Fruit fly (Drosophila melanogaster) whole organism, prepupa: ENCODE results near the gene Uch.
A peak's percentile ranks its signal among the peaks of the same experiment; 100 is the strongest.

Experiments used
- Blimp-1 ChIP-seq: fragments of 200-800 bp; sonication (Bioruptor generic); optimal IDR thresholded peaks from 3 replicates; lab custom pipeline; 2017; ENCODE audit warnings: missing biosample characterization, missing genetic modification characterization, mild to moderate bottlenecking, moderate library complexity, missing genetic modification reagents
- CG10631 ChIP-seq: fragments of 200-800 bp; sonication (Bioruptor generic); optimal IDR thresholded peaks from 2 replicates; lab custom pipeline; 2016; ENCODE audit warnings: missing biosample characterization, missing genetic modification characterization
- CG10669 ChIP-seq: fragments of 200-800 bp; sonication (Bioruptor generic); optimal IDR thresholded peaks from 3 replicates; lab custom pipeline; 2018; ENCODE audit warnings: missing biosample characterization, mild to moderate bottlenecking, missing genetic modification characterization, moderate library complexity
- CG11294 ChIP-seq: fragments of 200-800 bp; sonication (Bioruptor generic); IDR thresholded peaks from 2 replicates; pipeline ENCODE4 v1.3.6; 2022; ENCODE audit warnings: missing biosample characterization, missing genetic modification characterization
- CG11762 ChIP-seq: fragments of 200-800 bp; sonication (Bioruptor generic); optimal IDR thresholded peaks from 3 replicates; lab custom pipeline; 2016; ENCODE audit warnings: missing biosample characterization, missing genetic modification characterization; ENCODE audit not compliant: insufficient read depth
- CG11902 ChIP-seq: fragments of 200-800 bp; sonication (Bioruptor generic); optimal IDR thresholded peaks from 3 replicates; lab custom pipeline; 2016; ENCODE audit warnings: missing biosample characterization, missing genetic modification characterization
- CG15336 ChIP-seq: fragments of 200-800 bp; sonication (Bioruptor generic); IDR thresholded peaks from 2 replicates; pipeline ENCODE4 v1.3.6; 2022; ENCODE audit warnings: missing biosample characterization, missing genetic modification characterization
- CG1621 ChIP-seq: fragments of 200-800 bp; sonication (Bioruptor generic); optimal IDR thresholded peaks from 3 replicates; lab custom pipeline; 2018; ENCODE audit warnings: missing biosample characterization, mild to moderate bottlenecking, missing genetic modification characterization
- CG16779 ChIP-seq: fragments of 200-800 bp; sonication (Bioruptor generic); optimal IDR thresholded peaks from 3 replicates; lab custom pipeline; 2017; ENCODE audit warnings: missing biosample characterization, mild to moderate bottlenecking, missing genetic modification characterization
- CG31627 ChIP-seq: fragments of 200-800 bp; sonication (Bioruptor generic); optimal IDR thresholded peaks from 3 replicates; lab custom pipeline; 2016; ENCODE audit warnings: missing biosample characterization, missing genetic modification characterization
- CG34406 ChIP-seq: fragments of 200-800 bp; sonication (Bioruptor generic); optimal IDR thresholded peaks from 3 replicates; lab custom pipeline; 2016; ENCODE audit warnings: missing biosample characterization, missing genetic modification characterization
- CG3919 ChIP-seq: fragments of 200-800 bp; sonication (Bioruptor generic); optimal IDR thresholded peaks from 3 replicates; lab custom pipeline; 2016; ENCODE audit warnings: missing biosample characterization, missing genetic modification characterization
- CG6163 ChIP-seq: fragments of 200-800 bp; sonication (Bioruptor generic); IDR thresholded peaks from 3 replicates; pipeline ENCODE4 v1.3.6; 2022; ENCODE audit warnings: missing biosample characterization, missing genetic modification characterization
- CG6276 ChIP-seq: fragments of 200-800 bp; sonication (Bioruptor generic); optimal IDR thresholded peaks from 2 replicates; lab custom pipeline; 2017; ENCODE audit warnings: missing biosample characterization, mild to moderate bottlenecking, missing genetic modification characterization
- CG6808 ChIP-seq: fragments of 200-800 bp; sonication (Bioruptor generic); optimal IDR thresholded peaks from 3 replicates; lab custom pipeline; 2017; ENCODE audit warnings: missing biosample characterization, missing genetic modification characterization, mild to moderate bottlenecking, moderate library complexity, missing genetic modification reagents
- CG6854 ChIP-seq: fragments of 200-800 bp; sonication (Bioruptor generic); optimal IDR thresholded peaks from 2 replicates; lab custom pipeline; 2017; ENCODE audit warnings: missing biosample characterization, mild to moderate bottlenecking, missing genetic modification characterization
- CG7368 ChIP-seq: fragments of 200-800 bp; sonication (Bioruptor generic); optimal IDR thresholded peaks from 3 replicates; lab custom pipeline; 2016; ENCODE audit warnings: missing biosample characterization, missing genetic modification characterization
- CG8119 ChIP-seq: fragments of 200-800 bp; sonication (Bioruptor generic); IDR thresholded peaks from 3 replicates; pipeline ENCODE4 v1.3.6; 2022; ENCODE audit warnings: missing biosample characterization, missing genetic modification characterization
- CG9139 ChIP-seq: fragments of 200-800 bp; sonication (Bioruptor generic); optimal IDR thresholded peaks from 3 replicates; lab custom pipeline; 2017; ENCODE audit warnings: missing biosample characterization, mild to moderate bottlenecking, missing genetic modification characterization
- Eip75B ChIP-seq: fragments of 200-800 bp; sonication (Bioruptor generic); optimal IDR thresholded peaks from 3 replicates; lab custom pipeline; 2016; ENCODE audit warnings: missing biosample characterization, missing genetic modification characterization
- Eip78C ChIP-seq: fragments of 200-800 bp; sonication (Bioruptor generic); peaks from one replicate; lab custom pipeline; 2016; ENCODE audit warnings: missing biosample characterization, missing genetic modification characterization
- Eip93F ChIP-seq: fragments of 200-800 bp; sonication (Bioruptor generic); optimal IDR thresholded peaks from 2 replicates; lab custom pipeline; 2016; ENCODE audit warnings: missing biosample characterization, mild to moderate bottlenecking, missing genetic modification characterization
- Ets21C ChIP-seq: fragments of 200-800 bp; sonication (Bioruptor generic); optimal IDR thresholded peaks from 3 replicates; lab custom pipeline; 2016; ENCODE audit warnings: missing biosample characterization, missing genetic modification characterization
- Ets96B ChIP-seq: fragments of 200-800 bp; optimal IDR thresholded peaks from 2 replicates; lab custom pipeline; 2019; ENCODE audit warnings: missing biosample characterization, mild to moderate bottlenecking, missing genetic modification characterization, moderate library complexity
- Hr38 ChIP-seq: sonication (Bioruptor generic); optimal IDR thresholded peaks from 2 replicates; lab custom pipeline; 2016; ENCODE audit warnings: missing biosample characterization, missing genetic modification characterization
- Hr39 ChIP-seq: fragments of 200-800 bp; sonication (Bioruptor generic); optimal IDR thresholded peaks from 2 replicates; lab custom pipeline; 2016; ENCODE audit warnings: missing biosample characterization, missing genetic modification characterization
- Hr4 ChIP-seq: fragments of 200-800 bp; sonication (Bioruptor generic); optimal IDR thresholded peaks from 3 replicates; lab custom pipeline; 2016; ENCODE audit warnings: missing biosample characterization, missing genetic modification characterization
- Lpt ChIP-seq: fragments of 200-800 bp; sonication (Bioruptor generic); optimal IDR thresholded peaks from 3 replicates; lab custom pipeline; 2016; ENCODE audit warnings: missing biosample characterization, missing genetic modification characterization
- OdsH ChIP-seq: fragments of 200-800 bp; sonication (Bioruptor generic); optimal IDR thresholded peaks from 3 replicates; lab custom pipeline; 2016; ENCODE audit warnings: missing biosample characterization, missing genetic modification characterization
- Smox ChIP-seq: fragments of 200-800 bp; sonication (Bioruptor generic); optimal IDR thresholded peaks from 3 replicates; lab custom pipeline; 2016; ENCODE audit warnings: missing biosample characterization, missing genetic modification characterization
- Sox102F ChIP-seq: fragments of 200-800 bp; sonication (Bioruptor generic); optimal IDR thresholded peaks from 2 replicates; lab custom pipeline; 2016; ENCODE audit warnings: missing biosample characterization, mild to moderate bottlenecking, missing genetic modification characterization
- Sox14 ChIP-seq: fragments of 200-800 bp; sonication (Bioruptor generic); optimal IDR thresholded peaks from 3 replicates; lab custom pipeline; 2016; ENCODE audit warnings: missing biosample characterization, missing genetic modification characterization
- Sox15 ChIP-seq: fragments of 200-800 bp; sonication (Bioruptor generic); optimal IDR thresholded peaks from 3 replicates; lab custom pipeline; 2016; ENCODE audit warnings: missing biosample characterization, missing genetic modification characterization
- achi ChIP-seq: fragments of 200-800 bp; sonication (Bioruptor generic); optimal IDR thresholded peaks from 3 replicates; lab custom pipeline; 2016; ENCODE audit warnings: missing biosample characterization, missing genetic modification characterization
- acj6 ChIP-seq: fragments of 200-800 bp; sonication (Bioruptor generic); optimal IDR thresholded peaks from 3 replicates; lab custom pipeline; 2016; ENCODE audit warnings: missing biosample characterization, missing genetic modification characterization
- cyc ChIP-seq: fragments of 200-800 bp; sonication (Bioruptor generic); optimal IDR thresholded peaks from 3 replicates; lab custom pipeline; 2016; ENCODE audit warnings: missing biosample characterization, missing genetic modification characterization
- dac ChIP-seq: fragments of 200-800 bp; sonication (Bioruptor generic); optimal IDR thresholded peaks from 2 replicates; lab custom pipeline; 2017; ENCODE audit warnings: missing biosample characterization, mild to moderate bottlenecking, missing genetic modification characterization
- dsx ChIP-seq: fragments of 200-800 bp; optimal IDR thresholded peaks from 3 replicates; lab custom pipeline; 2019; ENCODE audit warnings: missing biosample characterization, mild to moderate bottlenecking, missing genetic modification characterization, moderate library complexity; ENCODE audit not compliant: poor library complexity, severe bottlenecking
- eg ChIP-seq: fragments of 200-800 bp; sonication (Bioruptor generic); IDR thresholded peaks from 3 replicates; pipeline ENCODE4 v1.3.6; 2022; ENCODE audit warnings: missing biosample characterization, missing genetic modification characterization
- esn ChIP-seq: fragments of 200-800 bp; sonication (Bioruptor generic); optimal IDR thresholded peaks from 2 replicates; lab custom pipeline; 2016; ENCODE audit warnings: missing biosample characterization, mild to moderate bottlenecking, missing genetic modification characterization, moderate library complexity
- fd85E ChIP-seq: fragments of 200-800 bp; sonication (Bioruptor generic); optimal IDR thresholded peaks from 3 replicates; lab custom pipeline; 2016; ENCODE audit warnings: missing biosample characterization, missing genetic modification characterization
- fkh ChIP-seq: fragments of 200-800 bp; sonication (Bioruptor generic); optimal IDR thresholded peaks from 3 replicates; lab custom pipeline; 2017; ENCODE audit warnings: missing biosample characterization, mild to moderate bottlenecking, missing genetic modification characterization, moderate library complexity
- lz ChIP-seq: fragments of 200-800 bp; sonication (Bioruptor generic); optimal IDR thresholded peaks from 3 replicates; lab custom pipeline; 2016; ENCODE audit warnings: missing biosample characterization, missing genetic modification characterization
- net ChIP-seq: fragments of 200-800 bp; sonication (Bioruptor generic); optimal IDR thresholded peaks from 3 replicates; lab custom pipeline; 2016; ENCODE audit warnings: missing biosample characterization, missing genetic modification characterization
- pdm3 ChIP-seq: fragments of 200-800 bp; sonication (Bioruptor generic); optimal IDR thresholded peaks from 3 replicates; lab custom pipeline; 2016; ENCODE audit warnings: missing biosample characterization, missing genetic modification characterization
- salr ChIP-seq, 2 experiments: fragments of 200-800 bp; sonication (Bioruptor generic); optimal IDR thresholded peaks; 3 replicates each; lab custom pipeline; 2016 to 2018; ENCODE audit warnings: missing biosample characterization in 2 of 2, missing genetic modification characterization in 2 of 2, mild to moderate bottlenecking in 1 of 2
- spab ChIP-seq: fragments of 200-800 bp; sonication (Bioruptor generic); optimal IDR thresholded peaks from 2 replicates; lab custom pipeline; 2017; ENCODE audit warnings: missing biosample characterization, mild to moderate bottlenecking, missing genetic modification characterization, missing genetic modification reagents
- svp ChIP-seq: fragments of 200-800 bp; sonication (Bioruptor generic); peaks from one replicate; lab custom pipeline; 2016; ENCODE audit warnings: missing biosample characterization, missing genetic modification characterization
- topi ChIP-seq: fragments of 200-800 bp; sonication (Bioruptor generic); optimal IDR thresholded peaks from 3 replicates; lab custom pipeline; 2016; ENCODE audit warnings: missing biosample characterization, missing genetic modification characterization
- vri ChIP-seq: fragments of 200-800 bp; sonication (Bioruptor generic); optimal IDR thresholded peaks from 3 replicates; lab custom pipeline; 2016; ENCODE audit warnings: missing biosample characterization, mild to moderate bottlenecking, missing genetic modification characterization

Uch gene

dm6 chr2L:2196590-2197474 is 17.2 kb downstream of the Uch start:
- TF ChIP-seq pdm3 (GFP tag; lab: Kevin White, UChicago) (peak; percentile 69), fkh (GFP tag; lab: Kevin White, UChicago) (peak; percentile 99), CG6854 (peak; percentile 43), Hr4 (peak; percentile 46), CG11902 (GFP tag; lab: Kevin White, UChicago) (no peak), cyc (GFP tag; lab: Kevin White, UChicago) (peak; percentile 48), net (GFP tag; lab: Kevin White, UChicago) (peak; percentile 47), Ets21C (GFP tag; lab: Kevin White, UChicago) (peak; percentile 52), acj6 (GFP tag; lab: Kevin White, UChicago) (peak; percentile 69), CG7368 (GFP tag; lab: Kevin White, UChicago) (no peak), Smox (GFP tag; lab: Kevin White, UChicago) (peak; percentile 63), Blimp-1 (GFP tag; lab: Kevin White, UChicago) (peak; percentile 21), fd85E (GFP tag; lab: Kevin White, UChicago) (no peak), Hr38 (GFP tag; lab: Kevin White, UChicago) (no peak), CG1621 (tag; lab: Kevin White, UChicago) (peak; percentile 93), Eip75B (GFP tag; lab: Kevin White, UChicago) (peak; percentile 84), Hr39 (GFP tag; lab: Kevin White, UChicago) (peak; percentile 77), Lpt (GFP tag; lab: Kevin White, UChicago) (peak; percentile 41), lz (GFP tag; lab: Kevin White, UChicago) (peak; percentile 61), CG6163 (GFP tag; lab: Robert Waterston, UW) (no peak), Sox15 (GFP tag; lab: Kevin White, UChicago) (no peak), Eip93F (no peak), Sox102F (GFP tag; lab: Kevin White, UChicago) (peak; percentile 43), dac (GFP tag; lab: Kevin White, UChicago) (peak; percentile 34), Ets96B (tag; lab: Kevin White, UChicago) (peak; percentile 44), spab (GFP tag; lab: Kevin White, UChicago) (no peak), CG34406 (GFP tag; lab: Kevin White, UChicago) (peak; percentile 1), OdsH (GFP tag; lab: Kevin White, UChicago) (peak; percentile 68), CG10631 (GFP tag; lab: Kevin White, UChicago) (peak; percentile 74), Eip78C (GFP tag; lab: Kevin White, UChicago) (peak; percentile 80), topi (GFP tag; lab: Kevin White, UChicago) (peak; percentile 58), dsx (peak; percentile 60), vri (GFP tag; lab: Kevin White, UChicago) (peak; percentile 96), CG6276 (GFP tag; lab: Kevin White, UChicago) (peak; percentile 21), CG9139 (GFP tag; lab: Kevin White, UChicago) (peak; percentile 67), Sox14 (GFP tag; lab: Kevin White, UChicago) (peak; percentile 48), CG3919 (peak; percentile 32), achi (peak; percentile 67), CG11294 (GFP tag; lab: Robert Waterston, UW) (no peak), CG31627 (peak; percentile 65), esn (GFP tag; lab: Kevin White, UChicago) (peak; percentile 52), salr (GFP tag; optimal IDR thresholded peaks at IDR 0.05; lab: Kevin White, UChicago) (peak in 1 of 2 experiments; percentile 77), CG11762 (GFP tag; lab: Kevin White, UChicago) (peak; percentile 30), svp (GFP tag; lab: Kevin White, UChicago) (peak; percentile 100), CG15336 (GFP tag; lab: Robert Waterston, UW) (no peak), CG8119 (no peak), CG16779 (tag; lab: Kevin White, UChicago) (peak; percentile 65), eg (GFP tag; lab: Robert Waterston, UW) (no peak), CG6808 (peak; percentile 55), CG10669 (GFP tag; lab: Kevin White, UChicago) (peak; percentile 9)
